Fruit fly (Drosophila melanogaster) whole organism, wandering third instar larva: ENCODE data around the gene CG31792.

ENCODE experiments used
- Abd-B ChIP-seq: fragments of >200 bp; optimal IDR thresholded peaks from 2 replicates; lab custom pipeline; 2017; ENCODE audit warnings: missing biosample characterization, missing genetic modification characterization
- CG32264 ChIP-seq: fragments of 200-800 bp; sonication (Bioruptor generic); optimal IDR thresholded peaks from 2 replicates; lab custom pipeline; 2016; ENCODE audit warnings: missing biosample characterization, missing genetic modification characterization
- CG9705 ChIP-seq: fragments of 200-800 bp; sonication (Bioruptor generic); optimal IDR thresholded peaks from 2 replicates; lab custom pipeline; 2018; ENCODE audit warnings: missing biosample characterization, mild to moderate bottlenecking, missing genetic modification characterization
- HLH106 ChIP-seq: fragments of 200-800 bp; optimal IDR thresholded peaks from 3 replicates; lab custom pipeline; 2019; ENCODE audit warnings: missing biosample characterization, mild to moderate bottlenecking, missing genetic modification characterization, moderate library complexity
- Sp1 ChIP-seq: fragments of 200-800 bp; sonication (Bioruptor generic); optimal IDR thresholded peaks from 3 replicates; lab custom pipeline; 2019; ENCODE audit warnings: missing biosample characterization, mild to moderate bottlenecking, missing genetic modification characterization, moderate library complexity
- Vsx2 ChIP-seq: fragments of 200-300, 225-300 bp; sonication (Bioruptor generic); optimal IDR thresholded peaks from 2 replicates; lab custom pipeline; 2018; ENCODE audit warnings: missing biosample characterization, missing genetic modification characterization; ENCODE audit not compliant: partially characterized antibody
- br ChIP-seq: fragments of 200-800 bp; sonication (Bioruptor generic); optimal IDR thresholded peaks from 2 replicates; lab custom pipeline; 2016; ENCODE audit warnings: missing biosample characterization, missing genetic modification characterization
- dmrt93B ChIP-seq: fragments of 200-800 bp; sonication (Bioruptor generic); optimal IDR thresholded peaks from 2 replicates; lab custom pipeline; 2018; ENCODE audit warnings: missing biosample characterization, mild to moderate bottlenecking, missing genetic modification characterization
- foxo ChIP-seq, 2 experiments: fragments of 200-800 bp; sonication (Bioruptor generic); optimal IDR thresholded peaks; 2 replicates in 1 of 2; 3 replicates in 1 of 2; lab custom pipeline; 2016 to 2017; ENCODE audit warnings: missing biosample characterization in 2 of 2, missing genetic modification characterization in 2 of 2
- psq ChIP-seq: fragments of 200-800 bp; sonication (Bioruptor generic); optimal IDR thresholded peaks from 3 replicates; lab custom pipeline; 2017; ENCODE audit warnings: missing biosample characterization, mild to moderate bottlenecking, missing genetic modification characterization, moderate library complexity
- rgr ChIP-seq: fragments of 200-800 bp; sonication (Bioruptor generic); optimal IDR thresholded peaks from 3 replicates; lab custom pipeline; 2016; ENCODE audit warnings: missing biosample characterization, mild to moderate bottlenecking, missing genetic modification characterization
- sage ChIP-seq: fragments of 200-800 bp; sonication (Bioruptor generic); optimal IDR thresholded peaks from 2 replicates; lab custom pipeline; 2016; ENCODE audit warnings: missing biosample characterization, mild to moderate bottlenecking, missing genetic modification characterization
- usp ChIP-seq: fragments of >200 bp; optimal IDR thresholded peaks from 2 replicates; lab custom pipeline; 2017; ENCODE audit warnings: missing biosample characterization, missing genetic modification characterization

- peak; percentile 26 for TF ChIP-seq dmrt93B (GFP tag; lab: Kevin White, UChicago)
- peak; percentile 33 for TF ChIP-seq CG9705
- TF ChIP-seq sage (GFP tag; lab: Kevin White, UChicago): no peak
- TF ChIP-seq Sp1 (GFP tag; lab: Kevin White, UChicago): peak; percentile 67
- TF ChIP-seq CG32264: no peak
- peak; percentile 13 for TF ChIP-seq rgr (GFP tag; lab: Kevin White, UChicago)
- no peak for TF ChIP-seq Vsx2 (GFP tag; lab: Kevin White, UChicago)
- no peak for TF ChIP-seq Abd-B (GFP tag; lab: Kevin White, UChicago)
- TF ChIP-seq psq: peak; percentile 20
- TF ChIP-seq HLH106: peak; percentile 60
- peak; percentile 20 for TF ChIP-seq br (GFP tag; lab: Kevin White, UChicago)
- TF ChIP-seq usp (GFP tag; lab: Kevin White, UChicago): no peak
- peak in 1 of 2 experiments; percentile 57 for TF ChIP-seq foxo (GFP tag; optimal IDR thresholded peaks at IDR 0.05; lab: Kevin White, UChicago)
Observed at dm6 chr2L:19026491-19027197, 29.4 kb downstream of the CG31792 start.
